Worm (Caenorhabditis elegans) whole organism, L2 larva: ENCODE data around the gene R10E11.6.
A peak's percentile ranks its signal among the peaks of the same experiment; 100 is the strongest.

Source experiments
- C34F6.9 ChIP-seq: fragments of 150-350 bp; optimal IDR thresholded peaks from 2 replicates; lab custom pipeline; 2014; ENCODE audit warnings: missing biosample characterization, missing genetic modification characterization
- R02D3.7 ChIP-seq: fragments of 150-350 bp; optimal IDR thresholded peaks from 2 replicates; lab custom pipeline; 2014; ENCODE audit warnings: missing biosample characterization, missing genetic modification characterization
- Y55F3AM.14 ChIP-seq: fragments of 200-800 bp; sonication (Bioruptor generic); optimal IDR thresholded peaks from 2 replicates; lab custom pipeline; 2018; ENCODE audit warnings: mild to moderate bottlenecking, missing genetic modification characterization, missing compliant biosample characterization
- ZK546.5 ChIP-seq: sonication (generic microtip); optimal IDR thresholded peaks from 2 replicates; lab custom pipeline; 2017; ENCODE audit warnings: missing biosample characterization, missing genetic modification characterization
- alr-1 ChIP-seq: fragments of 150-350 bp; optimal IDR thresholded peaks from 2 replicates; lab custom pipeline; 2014; ENCODE audit warnings: missing biosample characterization, missing genetic modification characterization
- aly-2 ChIP-seq: fragments of 150-350 bp; optimal IDR thresholded peaks from 2 replicates; lab custom pipeline; 2014; ENCODE audit warnings: missing biosample characterization, missing genetic modification characterization
- ama-1 ChIP-seq: fragments of 150-350 bp; optimal IDR thresholded peaks from 2 replicates; lab custom pipeline; 2018; ENCODE audit warnings: inconsistent platforms
- blmp-1 ChIP-seq: sonication (generic microtip); optimal IDR thresholded peaks from 2 replicates; lab custom pipeline; 2017; ENCODE audit warnings: missing genetic modification characterization, mild to moderate bottlenecking, missing compliant biosample characterization, antibody characterized with exemption, moderate library complexity; ENCODE audit not compliant: insufficient read depth
- ceh-16 ChIP-seq: fragments of 150-350 bp; optimal IDR thresholded peaks from 2 replicates; lab custom pipeline; 2014; ENCODE audit warnings: missing biosample characterization, missing genetic modification characterization
- ceh-82 ChIP-seq: fragments of 150-350 bp; optimal IDR thresholded peaks from 2 replicates; lab custom pipeline; 2014; ENCODE audit warnings: missing biosample characterization, missing genetic modification characterization
- dmd-4 ChIP-seq: sonication (generic microtip); optimal IDR thresholded peaks from 2 replicates; lab custom pipeline; 2017; ENCODE audit warnings: missing biosample characterization, missing genetic modification characterization
- egl-27 ChIP-seq: sonication (generic microtip); optimal IDR thresholded peaks from 3 replicates; lab custom pipeline; 2017; ENCODE audit warnings: missing biosample characterization, missing genetic modification reagents, missing genetic modification characterization
- elt-1 ChIP-seq: fragments of 150-350 bp; optimal IDR thresholded peaks from 2 replicates; lab custom pipeline; 2014; ENCODE audit warnings: missing biosample characterization, missing genetic modification characterization
- elt-3 ChIP-seq: sonication (generic microtip); optimal IDR thresholded peaks from 2 replicates; lab custom pipeline; 2017; ENCODE audit warnings: missing biosample characterization, missing genetic modification characterization
- fos-1 ChIP-seq: fragments of 150-350 bp; optimal IDR thresholded peaks from 2 replicates; lab custom pipeline; 2014; ENCODE audit warnings: missing biosample characterization, missing genetic modification characterization
- gmeb-1 ChIP-seq: fragments of 150-350 bp; optimal IDR thresholded peaks from 2 replicates; lab custom pipeline; 2014; ENCODE audit warnings: missing biosample characterization, missing genetic modification characterization
- lin-11 ChIP-seq: fragments of 150-350 bp; sonication (generic microtip); optimal IDR thresholded peaks from 2 replicates; lab custom pipeline; 2014; ENCODE audit warnings: missing biosample characterization, missing genetic modification characterization, inconsistent platforms, mixed read lengths
- lin-13 ChIP-seq: fragments of 150-350 bp; optimal IDR thresholded peaks from 2 replicates; lab custom pipeline; 2014; ENCODE audit warnings: missing biosample characterization, missing genetic modification reagents, missing genetic modification characterization
- lsy-2 ChIP-seq, 2 experiments: fragments of 150-350 bp in 1 of 2; sonication (generic microtip) in 1 of 2; optimal IDR thresholded peaks; 2 replicates each; lab custom pipeline; 2014 to 2017; ENCODE audit warnings: missing biosample characterization in 2 of 2, missing genetic modification characterization in 2 of 2
- mab-5 ChIP-seq: fragments of 150-350 bp; optimal IDR thresholded peaks from 2 replicates; lab custom pipeline; 2014; ENCODE audit warnings: missing biosample characterization, missing genetic modification characterization
- nhr-10 ChIP-seq: sonication (generic microtip); optimal IDR thresholded peaks from 2 replicates; lab custom pipeline; 2017; ENCODE audit warnings: missing biosample characterization, missing genetic modification characterization
- nhr-11 ChIP-seq: fragments of 150-350 bp; optimal IDR thresholded peaks from 2 replicates; lab custom pipeline; 2014; ENCODE audit warnings: missing biosample characterization, missing genetic modification characterization
- nhr-12 ChIP-seq: fragments of 150-350 bp; optimal IDR thresholded peaks from 2 replicates; lab custom pipeline; 2014; ENCODE audit warnings: missing biosample characterization, missing genetic modification characterization
- nhr-129 ChIP-seq: fragments of 150-350 bp; optimal IDR thresholded peaks from 2 replicates; lab custom pipeline; 2014; ENCODE audit warnings: missing biosample characterization, missing genetic modification characterization
- nhr-21 ChIP-seq: fragments of 150-350 bp; optimal IDR thresholded peaks from 2 replicates; lab custom pipeline; 2014; ENCODE audit warnings: missing biosample characterization, missing genetic modification characterization
- nhr-23 ChIP-seq: fragments of 150-350 bp; optimal IDR thresholded peaks from 2 replicates; lab custom pipeline; 2014; ENCODE audit warnings: missing biosample characterization, missing genetic modification reagents, missing genetic modification characterization
- nhr-237 ChIP-seq: fragments of 150-350 bp; optimal IDR thresholded peaks from 2 replicates; lab custom pipeline; 2014; ENCODE audit warnings: missing biosample characterization, missing genetic modification characterization
- nhr-25 ChIP-seq: fragments of 150-350 bp; sonication (generic microtip); optimal IDR thresholded peaks from 3 replicates; lab custom pipeline; 2014; ENCODE audit warnings: missing biosample characterization, missing genetic modification characterization
- sem-4 ChIP-seq: fragments of 150-350 bp; optimal IDR thresholded peaks from 2 replicates; lab custom pipeline; 2014; ENCODE audit warnings: missing biosample characterization, missing genetic modification reagents, missing genetic modification characterization
- skn-1 ChIP-seq: sonication (generic microtip); optimal IDR thresholded peaks from 2 replicates; lab custom pipeline; 2017; ENCODE audit warnings: missing biosample characterization, missing genetic modification characterization
- sma-3 ChIP-seq: sonication (generic microtip); optimal IDR thresholded peaks from 2 replicates; lab custom pipeline; 2016; ENCODE audit warnings: missing genetic modification reagents, missing genetic modification characterization, missing compliant biosample characterization
- snpc-4 ChIP-seq: fragments of 150-350 bp; optimal IDR thresholded peaks from 2 replicates; lab custom pipeline; 2014; ENCODE audit warnings: missing biosample characterization, missing genetic modification characterization
- unc-39 ChIP-seq: fragments of 150-350 bp; optimal IDR thresholded peaks from 2 replicates; lab custom pipeline; 2014; ENCODE audit warnings: missing biosample characterization, missing genetic modification characterization
- unc-55 ChIP-seq: fragments of 150-350 bp; sonication (generic microtip); optimal IDR thresholded peaks from 3 replicates; lab custom pipeline; 2014; ENCODE audit warnings: missing biosample characterization, missing genetic modification reagents, missing genetic modification characterization
- unc-62 ChIP-seq: fragments of 150-350 bp; optimal IDR thresholded peaks from 2 replicates; lab custom pipeline; 2014; ENCODE audit warnings: missing biosample characterization, missing genetic modification reagents, missing genetic modification characterization
- ztf-1 ChIP-seq: fragments of 200-800 bp; sonication (Bioruptor generic); conservative IDR thresholded peaks from 2 replicates; pipeline ENCODE4 v1.3.6; 2022; ENCODE audit warnings: missing genetic modification characterization, missing compliant biosample characterization
- ztf-11 ChIP-seq: sonication (generic microtip); optimal IDR thresholded peaks from 2 replicates; lab custom pipeline; 2017; ENCODE audit warnings: missing biosample characterization, missing genetic modification characterization
- ztf-4 ChIP-seq: fragments of 150-350 bp; optimal IDR thresholded peaks from 2 replicates; lab custom pipeline; 2014; ENCODE audit warnings: missing biosample characterization, missing genetic modification characterization

Gene R10E11.6

DNA sequence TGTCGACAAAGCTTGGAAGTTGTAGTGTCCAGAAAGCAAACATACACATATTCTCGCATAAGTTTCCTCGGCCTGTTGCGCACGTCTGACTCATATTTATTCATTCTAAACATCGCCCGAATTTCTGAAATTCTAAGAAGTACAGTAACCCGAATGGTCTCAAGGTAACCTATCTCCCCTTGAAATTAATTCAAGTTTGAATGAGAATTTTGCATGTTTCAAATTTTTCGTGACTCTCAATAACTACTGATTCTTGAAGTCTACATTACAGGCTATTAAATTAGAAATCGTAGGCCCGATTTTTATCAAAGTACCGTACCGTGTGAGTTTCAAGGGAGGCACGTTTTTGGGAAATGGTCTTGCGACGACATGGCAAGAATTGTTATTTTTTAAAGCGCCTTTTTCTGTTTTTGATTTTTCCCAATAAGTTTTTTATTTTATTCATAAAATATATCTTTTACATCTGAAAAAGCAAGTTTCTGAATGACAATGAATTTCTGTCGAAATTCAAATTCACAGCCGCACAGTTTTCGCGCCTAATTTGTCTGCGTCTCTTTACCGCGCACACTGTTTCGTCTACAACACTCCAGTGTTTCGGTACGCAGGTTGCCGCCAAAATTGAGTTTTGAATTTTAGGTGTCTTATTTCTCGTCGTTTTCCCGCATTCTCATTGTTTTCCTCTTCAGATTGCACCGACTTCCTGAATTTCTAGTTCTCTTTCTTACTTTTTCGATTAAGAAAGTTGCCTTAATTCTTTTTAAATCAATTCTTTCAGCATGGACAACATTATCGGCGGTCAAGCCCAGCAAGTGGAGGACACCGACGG is 11.0 kb downstream of the R10E11.6 start, which contains the start of the genes R10E11.9 and mcm-6 (continued):
- TF ChIP-seq lsy-2 (tag; optimal IDR thresholded peaks at IDR 0.05; lab: Kevin White, UChicago) (peak in 1 of 2 experiments; percentile 20), elt-1 (tag; lab: Kevin White, UChicago) (no peak)

DNA sequence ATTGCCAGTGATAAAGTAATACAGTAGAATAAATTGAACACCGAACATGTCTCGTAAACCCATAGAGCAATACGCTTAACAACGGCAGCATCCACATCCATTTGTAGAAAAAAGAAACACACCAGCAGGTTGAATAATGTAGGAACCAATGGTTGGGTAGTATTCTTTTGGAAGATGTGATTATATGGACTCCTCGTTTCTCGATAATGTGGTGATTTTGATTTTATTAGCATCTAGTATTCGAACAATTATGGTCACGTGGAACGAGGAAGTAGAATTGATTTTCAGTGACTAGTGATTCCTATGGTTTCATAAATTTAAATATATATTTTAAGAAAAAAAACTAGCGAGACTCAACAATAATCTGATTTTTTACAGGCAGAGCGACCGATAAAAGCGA is 13.6 kb downstream of the R10E11.6 start, which contains the start of gene srxa-10:
srxa-10 (minus strand) TSS at position 101 of the 400 bp plus-strand sequence.
- TF ChIP-seq ztf-4 (tag; lab: Kevin White, UChicago) = no peak
- TF ChIP-seq R02D3.7 = no peak
- TF ChIP-seq gmeb-1 = no peak
- no peak for TF ChIP-seq nhr-10 (tag; lab: Kevin White, UChicago)
- no peak for TF ChIP-seq Y55F3AM.14 (GFP tag; lab: Kevin White, UChicago)
- TF ChIP-seq dmd-4 (tag; lab: Kevin White, UChicago) = no peak
- TF ChIP-seq egl-27 (tag; lab: Kevin White, UChicago) = no peak
- TF ChIP-seq unc-55 = no peak
- no peak for TF ChIP-seq ztf-1 (GFP tag; lab: Robert Waterston, UW)
- no peak for TF ChIP-seq snpc-4 (tag; lab: Kevin White, UChicago)
- no peak for TF ChIP-seq lin-13 (GFP tag; lab: Kevin White, UChicago)
- no peak for TF ChIP-seq blmp-1
- no peak for TF ChIP-seq nhr-21
- TF ChIP-seq nhr-23 (tag; lab: Kevin White, UChicago) = no peak
- no peak for TF ChIP-seq sem-4 (tag; lab: Kevin White, UChicago)
- no peak for TF ChIP-seq ceh-16 (tag; lab: Kevin White, UChicago)
- TF ChIP-seq unc-62 (GFP tag; lab: Kevin White, UChicago) = no peak

DNA sequence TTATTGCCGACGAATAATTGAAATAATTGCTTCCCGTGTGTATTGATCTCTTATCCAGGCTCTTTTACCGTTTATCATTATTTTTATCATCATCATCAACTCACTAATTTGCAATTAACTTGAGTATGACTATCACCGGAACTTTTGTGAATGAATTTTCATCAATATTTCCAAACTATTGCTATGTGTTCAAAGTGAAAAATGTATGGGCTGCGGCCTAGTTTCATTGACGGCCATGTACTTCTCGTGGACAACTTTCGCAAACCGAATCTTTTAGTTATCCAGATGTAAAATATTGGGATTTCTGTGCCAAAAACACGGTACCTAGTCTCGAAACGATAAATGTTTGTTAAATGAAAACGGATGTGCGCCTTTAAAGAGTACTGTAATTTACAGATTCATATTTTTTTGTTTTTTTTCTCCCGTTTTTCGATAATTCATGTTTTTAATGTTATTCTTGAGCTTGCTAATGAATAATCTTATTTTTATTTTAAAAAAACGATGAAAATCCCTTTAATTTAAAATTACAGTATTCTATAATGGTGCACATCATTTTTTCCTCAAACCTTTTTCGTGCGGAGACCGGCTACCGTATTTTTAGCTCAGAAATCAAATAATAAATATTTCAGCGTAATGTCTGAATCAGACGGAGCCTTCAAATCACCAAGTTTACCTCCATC is 15.8 kb downstream of the R10E11.6 start, which contains the start of gene ZK632.2:
ZK632.2 (plus strand) TSS at position 630 of the 680 bp plus-strand sequence.
- peak; percentile 13 for TF ChIP-seq nhr-129 (tag; lab: Kevin White, UChicago)
- TF ChIP-seq lsy-2 (tag; optimal IDR thresholded peaks at IDR 0.05; lab: Kevin White, UChicago) = peak in 1 of 2 experiments; percentile 17
- TF ChIP-seq nhr-10 (tag; lab: Kevin White, UChicago) = no peak

DNA sequence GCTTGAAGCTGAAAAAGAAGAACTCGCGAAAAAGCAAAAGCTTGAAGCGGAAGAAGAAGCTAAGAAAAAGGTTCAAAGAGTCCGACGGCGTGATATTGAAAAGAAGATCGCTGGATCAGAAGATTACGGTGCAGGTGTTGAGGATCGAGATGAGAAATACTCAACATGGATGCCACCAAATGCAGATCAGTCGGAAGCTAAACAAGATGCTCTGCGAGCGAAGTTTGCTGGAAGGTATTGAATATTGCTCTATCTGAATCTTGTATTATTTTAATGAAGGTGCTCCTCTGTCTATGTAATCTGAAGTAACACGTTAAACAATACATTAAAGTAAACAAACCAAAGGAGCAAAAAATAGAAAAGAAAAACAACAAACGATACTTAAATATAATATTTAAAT is 19.2 kb downstream of the R10E11.6 start:
- TF ChIP-seq unc-39 (tag; lab: Kevin White, UChicago) = no peak
- no peak for TF ChIP-seq nhr-12 (tag; lab: Kevin White, UChicago)
- TF ChIP-seq mab-5 (tag; lab: Kevin White, UChicago) = no peak
- no peak for TF ChIP-seq ceh-82 (tag; lab: Kevin White, UChicago)
- no peak for TF ChIP-seq nhr-10 (tag; lab: Kevin White, UChicago)
- TF ChIP-seq nhr-237 (tag; lab: Kevin White, UChicago) = no peak
- no peak for TF ChIP-seq fos-1
- TF ChIP-seq skn-1 (tag; lab: Kevin White, UChicago) = no peak
- TF ChIP-seq dmd-4 (tag; lab: Kevin White, UChicago) = no peak
- TF ChIP-seq ztf-11 = no peak
- no peak for TF ChIP-seq snpc-4 (tag; lab: Kevin White, UChicago)
- TF ChIP-seq, all 48 proteins: peak for 0

DNA sequence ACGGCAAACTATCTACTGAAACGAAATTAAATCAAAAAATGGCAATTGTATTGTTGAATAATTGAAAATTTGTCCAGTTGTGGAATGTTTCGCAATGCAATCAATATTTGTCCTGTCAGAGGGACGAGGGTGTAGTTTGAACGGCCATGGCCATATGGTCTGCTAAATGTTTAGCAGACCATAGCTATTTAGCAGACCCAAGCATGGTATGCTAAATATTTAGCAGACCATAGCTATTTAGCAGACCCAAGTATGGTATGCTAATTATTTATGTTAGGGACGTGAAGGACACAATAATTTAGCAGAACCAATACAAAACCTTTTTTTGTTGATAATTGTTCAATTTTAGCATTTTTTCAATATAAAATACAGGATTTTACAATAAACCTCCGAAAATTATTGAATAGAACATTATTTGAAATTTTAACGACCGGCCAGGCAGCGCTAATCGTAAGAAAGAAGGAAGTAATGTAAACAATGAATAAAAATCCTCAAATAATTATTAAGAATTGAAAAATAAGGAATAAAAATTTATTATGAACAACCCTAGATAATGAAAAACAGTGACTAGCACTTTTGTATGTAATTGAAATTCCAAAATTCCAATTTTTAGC is 22.3 kb downstream of the R10E11.6 start, which contains the start of gene riok-3:
riok-3 (minus strand) TSS at position 15 of the 614 bp plus-strand sequence.
- TF ChIP-seq elt-1 (tag; lab: Kevin White, UChicago) (no peak), lsy-2 (tag; optimal IDR thresholded peaks at IDR 0.05; lab: Kevin White, UChicago) (peak in 1 of 2 experiments; percentile 19), elt-3 (tag; lab: Kevin White, UChicago) (no peak), lin-11 (tag; lab: Kevin White, UChicago) (no peak), C34F6.9 (tag; lab: Kevin White, UChicago) (no peak), lin-13 (GFP tag; lab: Kevin White, UChicago) (peak; percentile 37), sma-3 (GFP tag; lab: Kevin White, UChicago) (peak; percentile 42), nhr-11 (tag; lab: Kevin White, UChicago) (no peak), nhr-12 (tag; lab: Kevin White, UChicago) (no peak), ceh-82 (tag; lab: Kevin White, UChicago) (no peak), ztf-1 (GFP tag; lab: Robert Waterston, UW) (no peak), ceh-16 (tag; lab: Kevin White, UChicago) (no peak), nhr-25 (tag; lab: Kevin White, UChicago) (no peak), blmp-1 (no peak), ama-1 (no peak), nhr-23 (tag; lab: Kevin White, UChicago) (no peak), dmd-4 (tag; lab: Kevin White, UChicago) (no peak), nhr-237 (tag; lab: Kevin White, UChicago) (no peak), nhr-129 (tag; lab: Kevin White, UChicago) (peak; percentile 96), skn-1 (tag; lab: Kevin White, UChicago) (no peak), snpc-4 (tag; lab: Kevin White, UChicago) (no peak), ztf-4 (tag; lab: Kevin White, UChicago) (peak; percentile 46), Y55F3AM.14 (GFP tag; lab: Kevin White, UChicago) (no peak), ZK546.5 (tag; lab: Kevin White, UChicago) (no peak), alr-1 (no peak), gmeb-1 (peak; percentile 19), unc-62 (GFP tag; lab: Kevin White, UChicago) (no peak), aly-2 (tag; lab: Kevin White, UChicago) (no peak), nhr-21 (peak; percentile 26), sem-4 (tag; lab: Kevin White, UChicago) (no peak), fos-1 (no peak)
